Fruit fly (Drosophila melanogaster) whole organism: ENCODE data around the gene CG13248.

Source experiments
- pan ChIP-seq: fragments of >200 bp; optimal IDR thresholded peaks from 2 replicates; lab custom pipeline; 2017
- usp ChIP-seq: fragments of >200 bp; optimal IDR thresholded peaks from 2 replicates; lab custom pipeline; 2017; ENCODE audit warnings: missing biosample characterization, missing genetic modification characterization, mixed read lengths

DNA sequence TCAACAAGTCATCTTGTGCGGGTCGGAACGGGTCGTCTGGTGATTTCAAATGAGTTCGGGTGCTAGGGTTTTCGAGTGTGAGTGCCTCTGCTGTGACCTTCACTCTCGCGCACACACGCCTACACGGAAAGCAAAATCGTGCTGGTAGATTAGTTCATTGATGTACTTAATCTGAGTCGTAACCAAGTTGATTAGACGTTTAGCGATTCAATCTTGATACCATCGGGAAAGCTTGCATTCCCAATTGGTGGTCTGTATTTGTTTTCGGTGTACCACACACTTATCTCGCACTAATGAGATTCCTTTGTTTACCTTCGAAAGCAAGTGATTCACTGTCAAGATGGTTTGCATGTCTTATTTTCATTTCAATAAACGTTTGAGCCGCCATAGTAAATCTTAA, 21.4 kb downstream of the CG13248 start:
- TF ChIP-seq pan (lab: Kevin White, UChicago) (no peak), usp (no peak)
